In genomic region chrX:17709546-17710272, dm6 we compare ENCODE assay signal across 3 fruit fly cellular contexts.
TF ChIP-seq lines count a peak whose summit lies in the region.

CG8173 (minus strand) TSS chrX:17709653.
raskol (plus strand) TSS chrX:17710144.

TF ChIP-seq in whole organism, embryonic, 481 proteins besides CTCF, POLR2A, EP300 and RAD21 (continued from another document and continues in another):
- TF ChIP-seq Camta (GFP tag; optimal IDR thresholded peaks at IDR 0.05; lab: Kevin White, UChicago) (no peak), CG9932 (GFP tag; IDR thresholded peaks at IDR 0.05; lab: Robert Waterston, UW) (no peak), sug (tag; optimal IDR thresholded peaks at IDR 0.05; lab: Kevin White, UChicago) (peak; percentile 18), Jarid2 (GFP tag; optimal IDR thresholded peaks at IDR 0.05; lab: Kevin White, UChicago) (peak; percentile 92), Opbp (GFP tag; IDR thresholded peaks at IDR 0.05; lab: Robert Waterston, UW; ENCODE audit: partially characterized antibody) (peak; percentile 59; the same call in 2 of the 3 replicates), nom (GFP tag; optimal IDR thresholded peaks at IDR 0.05; lab: Kevin White, UChicago) (peak; percentile 35), slp2 (GFP tag; optimal IDR thresholded peaks at IDR 0.05; lab: Kevin White, UChicago) (no peak), fu2 (GFP tag; optimal IDR thresholded peaks at IDR 0.05; lab: Kevin White, UChicago) (no peak), Aef1 (GFP tag; IDR thresholded peaks at IDR 0.05; lab: Robert Waterston, UW) (peak; percentile 39; the same call in 1 of the 3 replicates), hth (optimal IDR thresholded peaks at IDR 0.05; lab: Kevin White, UChicago) (no peak), CG8388 (GFP tag; optimal IDR thresholded peaks at IDR 0.05; lab: Kevin White, UChicago) (no peak), CG18476 (GFP tag; optimal IDR thresholded peaks at IDR 0.05; lab: Kevin White, UChicago) (no peak), CG2116 (GFP tag; optimal IDR thresholded peaks at IDR 0.05; lab: Kevin White, UChicago) (peak; percentile 85), Sox102F (GFP tag; optimal IDR thresholded peaks at IDR 0.05; lab: Kevin White, UChicago) (no peak), CoRest (tag; optimal IDR thresholded peaks at IDR 0.05; lab: Kevin White, UChicago) (peak; percentile 69), knrl (GFP tag; IDR thresholded peaks at IDR 0.05; lab: Robert Waterston, UW; ENCODE audit: partially characterized antibody) (0 out of 3 replicates have a peak, but pooled peaks have one; percentile 7), fd102C (GFP tag; optimal IDR thresholded peaks at IDR 0.05; lab: Kevin White, UChicago) (no peak), Bgb (GFP tag; IDR thresholded peaks at IDR 0.05; lab: Robert Waterston, UW; ENCODE audit: partially characterized antibody) (peak; percentile 58; the same call in 1 of the 2 replicates), klu (GFP tag; IDR thresholded peaks at IDR 0.05; lab: Robert Waterston, UW) (no peak), jumu (GFP tag; optimal IDR thresholded peaks at IDR 0.05; lab: Kevin White, UChicago) (peak; percentile 1), NFAT (GFP tag; IDR thresholded peaks at IDR 0.05; lab: Robert Waterston, UW) (peak; percentile 54; the same call in 1 of the 2 replicates), bbx (GFP tag; IDR thresholded peaks at IDR 0.05; lab: Robert Waterston, UW; ENCODE audit: partially characterized antibody) (peak; percentile 59; the same call in 1 of the 2 replicates), prd (optimal IDR thresholded peaks at IDR 0.05; lab: Kevin White, UChicago) (no peak), prd (GFP tag; IDR thresholded peaks at IDR 0.05; lab: Robert Waterston, UW) (no peak), GATAe (GFP tag; conservative IDR thresholded peaks at IDR 0.05; lab: Robert Waterston, UW) (no peak), Ets97D (GFP tag; optimal IDR thresholded peaks at IDR 0.05; lab: Kevin White, UChicago) (peak; percentile 73), Max (GFP tag; optimal IDR thresholded peaks at IDR 0.05; lab: Kevin White, UChicago) (peak; percentile 10), stc (GFP tag; IDR thresholded peaks at IDR 0.05; lab: Robert Waterston, UW) (no peak), Atf-2 (GFP tag; optimal IDR thresholded peaks at IDR 0.05; lab: Kevin White, UChicago) (no peak), PHDP (tag; optimal IDR thresholded peaks at IDR 0.05; lab: Kevin White, UChicago) (no peak), Kr (GFP tag; optimal IDR thresholded peaks at IDR 0.05; lab: Kevin White, UChicago) (no peak), Fer1 (GFP tag; optimal IDR thresholded peaks at IDR 0.05; lab: Kevin White, UChicago) (peak; percentile 27), ttk (GFP tag; IDR thresholded peaks at IDR 0.05; lab: Robert Waterston, UW) (no peak), nerfin-1 (tag; optimal IDR thresholded peaks at IDR 0.05; lab: Kevin White, UChicago) (peak; percentile 12), CG11093 (GFP tag; IDR thresholded peaks at IDR 0.05; lab: Robert Waterston, UW) (no peak), gce (GFP tag; IDR thresholded peaks at IDR 0.05; lab: Robert Waterston, UW) (no peak), CG7357 (GFP tag; IDR thresholded peaks at IDR 0.05; lab: Robert Waterston, UW) (no peak), CG3726 (GFP tag; IDR thresholded peaks at IDR 0.05; lab: Robert Waterston, UW) (no peak), nerfin-2 (GFP tag; IDR thresholded peaks at IDR 0.05; lab: Robert Waterston, UW; ENCODE audit: partially characterized antibody) (0 out of 2 replicates have a peak, but pooled peaks have one; percentile 29), trem (tag; optimal IDR thresholded peaks at IDR 0.05; lab: Kevin White, UChicago) (peak; percentile 46), esg (GFP tag; conservative IDR thresholded peaks at IDR 0.05; lab: Robert Waterston, UW) (no peak), CG12769 (tag; optimal IDR thresholded peaks at IDR 0.05; lab: Kevin White, UChicago) (peak; percentile 15), CG13296 (GFP tag; optimal IDR thresholded peaks at IDR 0.05; lab: Kevin White, UChicago) (peak; percentile 19)

TF ChIP-seq in whole organism, prepupa, 60 proteins besides CTCF, POLR2A, EP300 and RAD21 (continued from another document):
- TF ChIP-seq net (GFP tag; optimal IDR thresholded peaks at IDR 0.05; lab: Kevin White, UChicago) (no peak), Sox102F (GFP tag; optimal IDR thresholded peaks at IDR 0.05; lab: Kevin White, UChicago) (no peak), eg (GFP tag; IDR thresholded peaks at IDR 0.05; lab: Robert Waterston, UW) (peak; percentile 61; the same call in 2 of the 3 replicates), CG11762 (GFP tag; optimal IDR thresholded peaks at IDR 0.05; lab: Kevin White, UChicago; ENCODE audit: insufficient read depth) (no peak), acj6 (GFP tag; optimal IDR thresholded peaks at IDR 0.05; lab: Kevin White, UChicago) (no peak), CG8119 (GFP tag; IDR thresholded peaks at IDR 0.05; lab: Robert Waterston, UW) (no peak), CG15336 (GFP tag; IDR thresholded peaks at IDR 0.05; lab: Robert Waterston, UW) (no peak; the same call in 1 of the 2 replicates), CG6792 (GFP tag; optimal IDR thresholded peaks at IDR 0.05; lab: Kevin White, UChicago) (peak; percentile 8), svp (GFP tag; lab: Kevin White, UChicago) (peak; percentile 92), Hr4 (GFP tag; optimal IDR thresholded peaks at IDR 0.05; lab: Kevin White, UChicago) (no peak), salr (GFP tag; optimal IDR thresholded peaks at IDR 0.05; lab: Kevin White, UChicago) (no peak), CG6276 (GFP tag; optimal IDR thresholded peaks at IDR 0.05; lab: Kevin White, UChicago) (no peak), Sox14 (GFP tag; optimal IDR thresholded peaks at IDR 0.05; lab: Kevin White, UChicago) (peak; percentile 40), Hr38 (GFP tag; optimal IDR thresholded peaks at IDR 0.05; lab: Kevin White, UChicago) (no peak), Lpt (GFP tag; optimal IDR thresholded peaks at IDR 0.05; lab: Kevin White, UChicago) (no peak), Met (GFP tag; optimal IDR thresholded peaks at IDR 0.05; lab: Kevin White, UChicago) (no peak), fd59A (GFP tag; optimal IDR thresholded peaks at IDR 0.05; lab: Kevin White, UChicago) (no peak), CG3032 (tag; optimal IDR thresholded peaks at IDR 0.05; lab: Kevin White, UChicago) (no peak), Gug (GFP tag; IDR thresholded peaks at IDR 0.05; lab: Robert Waterston, UW) (no peak), CG11294 (GFP tag; IDR thresholded peaks at IDR 0.05; lab: Robert Waterston, UW) (no peak), Eip75B (GFP tag; optimal IDR thresholded peaks at IDR 0.05; lab: Kevin White, UChicago) (no peak), Hr39 (GFP tag; optimal IDR thresholded peaks at IDR 0.05; lab: Kevin White, UChicago) (no peak), CG9139 (GFP tag; optimal IDR thresholded peaks at IDR 0.05; lab: Kevin White, UChicago) (peak; percentile 41), Smox (GFP tag; optimal IDR thresholded peaks at IDR 0.05; lab: Kevin White, UChicago) (peak; percentile 1), CG10669 (GFP tag; optimal IDR thresholded peaks at IDR 0.05; lab: Kevin White, UChicago) (no peak), CG10631 (GFP tag; optimal IDR thresholded peaks at IDR 0.05; lab: Kevin White, UChicago) (no peak), dac (GFP tag; optimal IDR thresholded peaks at IDR 0.05; lab: Kevin White, UChicago) (no peak), vri (GFP tag; optimal IDR thresholded peaks at IDR 0.05; lab: Kevin White, UChicago) (peak; percentile 1), Ets21C (GFP tag; optimal IDR thresholded peaks at IDR 0.05; lab: Kevin White, UChicago) (no peak), esn (GFP tag; optimal IDR thresholded peaks at IDR 0.05; lab: Kevin White, UChicago) (no peak), Ets96B (tag; optimal IDR thresholded peaks at IDR 0.05; lab: Kevin White, UChicago) (no peak), CG7368 (GFP tag; optimal IDR thresholded peaks at IDR 0.05; lab: Kevin White, UChicago) (no peak), CG6808 (GFP tag; optimal IDR thresholded peaks at IDR 0.05; lab: Kevin White, UChicago) (peak; percentile 25), CG1621 (tag; optimal IDR thresholded peaks at IDR 0.05; lab: Kevin White, UChicago) (peak; percentile 49), Sox15 (GFP tag; optimal IDR thresholded peaks at IDR 0.05; lab: Kevin White, UChicago) (no peak), CG3919 (GFP tag; optimal IDR thresholded peaks at IDR 0.05; lab: Kevin White, UChicago) (peak; percentile 2), lz (GFP tag; optimal IDR thresholded peaks at IDR 0.05; lab: Kevin White, UChicago) (no peak), CG6854 (GFP tag; optimal IDR thresholded peaks at IDR 0.05; lab: Kevin White, UChicago) (no peak), achi (GFP tag; optimal IDR thresholded peaks at IDR 0.05; lab: Kevin White, UChicago) (no peak), CG8632 (GFP tag; optimal IDR thresholded peaks at IDR 0.05; lab: Kevin White, UChicago) (no peak), CG34406 (GFP tag; optimal IDR thresholded peaks at IDR 0.05; lab: Kevin White, UChicago) (no peak)

TF ChIP-seq in whole organism, wandering third instar larva, 38 proteins besides CTCF, POLR2A, EP300 and RAD21 (continued from another document):
- TF ChIP-seq lola (GFP tag; optimal IDR thresholded peaks at IDR 0.05; lab: Kevin White, UChicago) = no peak
- TF ChIP-seq HLH106 (tag; optimal IDR thresholded peaks at IDR 0.05; lab: Kevin White, UChicago) = no peak
- peak; percentile 83 for TF ChIP-seq jim (GFP tag; optimal IDR thresholded peaks at IDR 0.05; lab: Kevin White, UChicago)
- peak; percentile 11 for TF ChIP-seq Hr83 (GFP tag; optimal IDR thresholded peaks at IDR 0.05; lab: Kevin White, UChicago; ENCODE audit: poor library complexity, severe bottlenecking)
- TF ChIP-seq dmrt93B (GFP tag; optimal IDR thresholded peaks at IDR 0.05; lab: Kevin White, UChicago) = no peak
- no peak for TF ChIP-seq woc (GFP tag; optimal IDR thresholded peaks at IDR 0.05; lab: Kevin White, UChicago)
- TF ChIP-seq foxo (GFP tag; optimal IDR thresholded peaks at IDR 0.05; lab: Kevin White, UChicago) = no peak
- no peak for TF ChIP-seq ey (GFP tag; optimal IDR thresholded peaks at IDR 0.05; lab: Kevin White, UChicago)
- no peak for TF ChIP-seq br (GFP tag; optimal IDR thresholded peaks at IDR 0.05; lab: Kevin White, UChicago)
- no peak for TF ChIP-seq Dfd (GFP tag; optimal IDR thresholded peaks at IDR 0.05; lab: Kevin White, UChicago)
